Fruit fly (Drosophila melanogaster) whole organism, embryonic: ENCODE data around the gene Gale.
A peak's percentile ranks its signal among the peaks of the same experiment; 100 is the strongest.

Experiments
- B-H2 ChIP-seq: fragments of 200-800 bp; sonication (Bioruptor generic); optimal IDR thresholded peaks from 2 replicates; lab custom pipeline; 2018; ENCODE audit warnings: missing biosample characterization, mild to moderate bottlenecking, missing genetic modification characterization
- Blimp-1 ChIP-seq: fragments of 200-800 bp; sonication (Bioruptor generic); optimal IDR thresholded peaks from 3 replicates; lab custom pipeline; 2018; ENCODE audit warnings: missing biosample characterization, missing genetic modification characterization, mild to moderate bottlenecking, moderate library complexity, missing genetic modification reagents
- CG10209 ChIP-seq: fragments of 200-800 bp; sonication (Bioruptor generic); optimal IDR thresholded peaks from 3 replicates; lab custom pipeline; 2017; ENCODE audit warnings: missing biosample characterization, mild to moderate bottlenecking, missing genetic modification characterization, missing genetic modification reagents
- CG10267 ChIP-seq: fragments of 200-800 bp; sonication (Bioruptor generic); optimal IDR thresholded peaks from 2 replicates; lab custom pipeline; 2018; ENCODE audit warnings: missing biosample characterization, mild to moderate bottlenecking, missing genetic modification characterization, moderate library complexity
- CG10274 ChIP-seq: fragments of 200-800 bp; sonication (Bioruptor generic); optimal IDR thresholded peaks from 3 replicates; lab custom pipeline; 2017; ENCODE audit warnings: missing biosample characterization, mild to moderate bottlenecking, missing genetic modification characterization
- CG10979 ChIP-seq: fragments of 200-800 bp; sonication (Bioruptor generic); optimal IDR thresholded peaks from 2 replicates; lab custom pipeline; 2018; ENCODE audit warnings: missing biosample characterization, mild to moderate bottlenecking, missing genetic modification characterization, moderate library complexity
- CG12236 ChIP-seq: fragments of 200-800 bp; sonication (Bioruptor generic); optimal IDR thresholded peaks from 2 replicates; lab custom pipeline; 2016; ENCODE audit warnings: missing biosample characterization, missing genetic modification characterization
- CG14441 ChIP-seq: fragments of 200-800 bp; sonication (Bioruptor generic); IDR thresholded peaks from 2 replicates; pipeline ENCODE4 v1.3.6; 2022; ENCODE audit warnings: missing biosample characterization, missing genetic modification characterization
- CG1529 ChIP-seq: fragments of 200-800 bp; sonication (Bioruptor generic); optimal IDR thresholded peaks from 3 replicates; lab custom pipeline; 2018; ENCODE audit warnings: missing biosample characterization, missing genetic modification characterization
- CG16813 ChIP-seq: fragments of 200-800 bp; sonication (Bioruptor generic); IDR thresholded peaks from 3 replicates; pipeline ENCODE4 v1.3.6; 2022; ENCODE audit warnings: missing biosample characterization, missing genetic modification characterization; ENCODE audit not compliant: partially characterized antibody
- CG17385 ChIP-seq: fragments of 200-800 bp; sonication (Bioruptor generic); optimal IDR thresholded peaks from 3 replicates; lab custom pipeline; 2018; ENCODE audit warnings: missing biosample characterization, mild to moderate bottlenecking, missing genetic modification characterization
- CG2678 ChIP-seq: fragments of 200-800 bp; sonication (Bioruptor generic); optimal IDR thresholded peaks from 3 replicates; lab custom pipeline; 2019; ENCODE audit warnings: missing biosample characterization, mild to moderate bottlenecking, missing genetic modification characterization, moderate library complexity
- CG43689 ChIP-seq: fragments of 200-800 bp; sonication (Bioruptor generic); IDR thresholded peaks from 2 replicates; pipeline ENCODE4 v1.3.6; 2022; ENCODE audit warnings: missing biosample characterization, missing genetic modification characterization
- CG6765 ChIP-seq: fragments of 200-800 bp; sonication (Bioruptor generic); optimal IDR thresholded peaks from 3 replicates; lab custom pipeline; 2017; ENCODE audit warnings: missing biosample characterization, mild to moderate bottlenecking, missing genetic modification characterization
- CG7556 ChIP-seq: fragments of 200-800 bp; sonication (Bioruptor generic); optimal IDR thresholded peaks from 2 replicates; lab custom pipeline; 2017; ENCODE audit warnings: missing biosample characterization, mild to moderate bottlenecking, missing genetic modification characterization
- CG9609 ChIP-seq: fragments of 200-800 bp; sonication (Bioruptor generic); optimal IDR thresholded peaks from 3 replicates; lab custom pipeline; 2016; ENCODE audit warnings: missing biosample characterization, missing genetic modification characterization
- Chrac-16 ChIP-seq: fragments of 200-800 bp; sonication (Bioruptor generic); optimal IDR thresholded peaks from 3 replicates; lab custom pipeline; 2016; ENCODE audit warnings: missing biosample characterization, missing genetic modification characterization
- CoRest ChIP-seq: fragments of 200-800 bp; sonication (Bioruptor generic); optimal IDR thresholded peaks from 3 replicates; lab custom pipeline; 2018; ENCODE audit warnings: missing biosample characterization, mild to moderate bottlenecking, missing genetic modification characterization, moderate library complexity
- E2f1 ChIP-seq: fragments of 200-800 bp; sonication (Bioruptor generic); IDR thresholded peaks from 2 replicates; pipeline ENCODE4 v1.3.6; 2022; ENCODE audit warnings: missing biosample characterization, missing genetic modification characterization
- Fer1 ChIP-seq: fragments of 200-800 bp; sonication (Bioruptor generic); optimal IDR thresholded peaks from 2 replicates; lab custom pipeline; 2017; ENCODE audit warnings: missing biosample characterization, mild to moderate bottlenecking, missing genetic modification characterization
- Fer2 ChIP-seq: fragments of 200-800 bp; sonication (Bioruptor generic); optimal IDR thresholded peaks from 2 replicates; lab custom pipeline; 2018; ENCODE audit warnings: missing biosample characterization, mild to moderate bottlenecking, missing genetic modification characterization, moderate library complexity
- Gug ChIP-seq: fragments of 200-800 bp; sonication (Bioruptor generic); IDR thresholded peaks from 4 replicates; pipeline ENCODE4 v1.3.6; 2022; ENCODE audit warnings: missing biosample characterization, missing genetic modification characterization
- Hmr ChIP-seq: fragments of 200-800 bp; sonication (Bioruptor generic); optimal IDR thresholded peaks from 3 replicates; lab custom pipeline; 2017; ENCODE audit warnings: mild to moderate bottlenecking, missing biosample characterization, missing genetic modification reagents, missing genetic modification characterization
- Hmx ChIP-seq: fragments of 200-800 bp; sonication (Bioruptor generic); optimal IDR thresholded peaks from 2 replicates; lab custom pipeline; 2016; ENCODE audit warnings: missing biosample characterization, missing genetic modification characterization
- Lhr ChIP-seq: fragments of 200-800 bp; sonication (Bioruptor generic); optimal IDR thresholded peaks from 3 replicates; lab custom pipeline; 2017; ENCODE audit warnings: mild to moderate bottlenecking, missing biosample characterization, missing genetic modification reagents, missing genetic modification characterization
- Mes4 ChIP-seq: fragments of 200-800 bp; sonication (Bioruptor generic); optimal IDR thresholded peaks from 2 replicates; lab custom pipeline; 2016; ENCODE audit warnings: missing biosample characterization, missing genetic modification characterization
- Mrtf ChIP-seq: fragments of 200-800 bp; sonication (Bioruptor generic); IDR thresholded peaks from 3 replicates; pipeline ENCODE4 v1.3.6; 2022; ENCODE audit warnings: missing biosample characterization, missing genetic modification characterization
- NfI ChIP-seq: fragments of 200-800 bp; sonication (Bioruptor generic); optimal IDR thresholded peaks from 3 replicates; lab custom pipeline; 2018; ENCODE audit warnings: missing biosample characterization, mild to moderate bottlenecking, missing genetic modification characterization, moderate library complexity
- Sin3A ChIP-seq: fragments of >200 bp; optimal IDR thresholded peaks from 2 replicates; lab custom pipeline; 2018
- Sry-δ ChIP-seq: fragments of 200-800 bp; sonication (Bioruptor generic); optimal IDR thresholded peaks from 2 replicates; lab custom pipeline; 2016; ENCODE audit warnings: missing biosample characterization, missing genetic modification characterization
- Usf ChIP-seq: fragments of 200-800 bp; sonication (Bioruptor generic); optimal IDR thresholded peaks from 2 replicates; lab custom pipeline; 2017; ENCODE audit warnings: missing genotype, missing biosample characterization, missing genetic modification characterization
- ase ChIP-seq: fragments of 200-800 bp; sonication (Bioruptor generic); IDR thresholded peaks from 3 replicates; pipeline ENCODE4 v1.3.6; 2022; ENCODE audit warnings: missing biosample characterization, missing genetic modification characterization
- cato ChIP-seq: fragments of 200-800 bp; sonication (Bioruptor generic); optimal IDR thresholded peaks from 2 replicates; lab custom pipeline; 2016; ENCODE audit warnings: missing biosample characterization, missing genetic modification characterization, borderline replicate concordance
- disco-r ChIP-seq: fragments of 200-800 bp; sonication (Bioruptor generic); optimal IDR thresholded peaks from 2 replicates; lab custom pipeline; 2016; ENCODE audit warnings: missing biosample characterization, missing genetic modification characterization
- eve ChIP-seq, 2 experiments: fragments of >200 bp; optimal IDR thresholded peaks; 2 replicates each; lab custom pipeline; 2017; ENCODE audit warnings: missing biosample characterization in 2 of 2, missing genetic modification characterization in 2 of 2
- gem ChIP-seq: fragments of 200-800 bp; sonication (Bioruptor generic); optimal IDR thresholded peaks from 2 replicates; lab custom pipeline; 2019; ENCODE audit warnings: missing biosample characterization, mild to moderate bottlenecking, missing genetic modification characterization, moderate library complexity
- gt ChIP-seq: fragments of 200-800 bp; sonication (Bioruptor generic); IDR thresholded peaks from 2 replicates; pipeline ENCODE4 v1.3.6; 2022; ENCODE audit warnings: missing biosample characterization, missing genetic modification characterization
- inv ChIP-seq: fragments of 200-800 bp; sonication (Bioruptor generic); IDR thresholded peaks from 2 replicates; pipeline ENCODE4 v1.3.6; 2022; ENCODE audit warnings: missing biosample characterization, missing genetic modification characterization; ENCODE audit not compliant: partially characterized antibody
- jigr1 ChIP-seq: fragments of 200-800 bp; sonication (Bioruptor generic); IDR thresholded peaks from 3 replicates; pipeline ENCODE4 v1.3.6; 2022; ENCODE audit warnings: missing biosample characterization, missing genetic modification characterization
- kah ChIP-seq: fragments of 200-800 bp; sonication (Bioruptor generic); optimal IDR thresholded peaks from 2 replicates; lab custom pipeline; 2018; ENCODE audit warnings: missing biosample characterization, mild to moderate bottlenecking, missing genetic modification characterization
- luna ChIP-seq: fragments of 200-800 bp; sonication (Bioruptor generic); optimal IDR thresholded peaks from 2 replicates; lab custom pipeline; 2016; ENCODE audit warnings: missing biosample characterization, missing genetic modification characterization
- nerfin-1 ChIP-seq: fragments of 200-800 bp; sonication (Bioruptor generic); optimal IDR thresholded peaks from 3 replicates; lab custom pipeline; 2019; ENCODE audit warnings: missing biosample characterization, mild to moderate bottlenecking, missing genetic modification characterization, moderate library complexity
- so ChIP-seq: fragments of 200-800 bp; sonication (Bioruptor generic); IDR thresholded peaks from 3 replicates; pipeline ENCODE4 v1.3.6; 2022; ENCODE audit warnings: missing biosample characterization, missing genetic modification characterization
- sug ChIP-seq: fragments of 200-800 bp; optimal IDR thresholded peaks from 2 replicates; lab custom pipeline; 2019; ENCODE audit warnings: missing biosample characterization, mild to moderate bottlenecking, missing genetic modification characterization, moderate library complexity
- tin ChIP-seq: fragments of 200-800 bp; sonication (Bioruptor generic); optimal IDR thresholded peaks from 3 replicates; lab custom pipeline; 2016; ENCODE audit warnings: missing biosample characterization, missing genetic modification characterization
- trh ChIP-seq: fragments of 200-800 bp; sonication (Bioruptor generic); optimal IDR thresholded peaks from 2 replicates; lab custom pipeline; 2016; ENCODE audit warnings: missing biosample characterization, missing genetic modification characterization
- unpg ChIP-seq: fragments of 200-800 bp; sonication (Bioruptor generic); optimal IDR thresholded peaks from 3 replicates; lab custom pipeline; 2018; ENCODE audit warnings: missing biosample characterization, mild to moderate bottlenecking, missing genetic modification characterization, moderate library complexity
- vvl ChIP-seq: fragments of 200-800 bp; sonication (Bioruptor generic); IDR thresholded peaks from 2 replicates; pipeline ENCODE4 v1.3.6; 2022; ENCODE audit warnings: missing biosample characterization, missing genetic modification characterization
- z ChIP-seq: fragments of 200-800 bp; sonication (Bioruptor generic); IDR thresholded peaks from 3 replicates; pipeline ENCODE4 v1.3.6; 2022; ENCODE audit warnings: missing biosample characterization, missing genetic modification characterization
- zen ChIP-seq: fragments of 200-800 bp; sonication (Bioruptor generic); optimal IDR thresholded peaks from 3 replicates; lab custom pipeline; 2018; ENCODE audit warnings: missing biosample characterization, mild to moderate bottlenecking, missing genetic modification characterization, moderate library complexity

Gale gene

dm6 chr3L:654019-654418 lies 5.7 kb downstream of the Gale start, which contains the start of the genes MED30 and Rev1 (continued):
- TF ChIP-seq B-H2 (GFP tag; lab: Kevin White, UChicago) (no peak), jigr1 (GFP tag; lab: Robert Waterston, UW) (0 out of 3 replicates have a peak, but pooled peaks have one; percentile 6), E2f1 (peak; percentile 84), CG12236 (GFP tag; lab: Kevin White, UChicago) (peak; percentile 87), CG17385 (GFP tag; lab: Kevin White, UChicago) (peak; percentile 88), CG16813 (GFP tag; lab: Robert Waterston, UW) (peak; percentile 56; the same call in 2 of the 3 replicates), CG43689 (GFP tag; lab: Robert Waterston, UW) (no peak; the same call in 1 of the 2 replicates), CG2678 (tag; lab: Kevin White, UChicago) (peak; percentile 93), ase (GFP tag; lab: Robert Waterston, UW) (peak; percentile 89), so (GFP tag; lab: Robert Waterston, UW) (peak; percentile 88; the same call in 2 of the 3 replicates), cato (peak; percentile 89), CG10274 (GFP tag; lab: Kevin White, UChicago) (peak; percentile 59), nerfin-1 (tag; lab: Kevin White, UChicago) (peak; percentile 89), sug (tag; lab: Kevin White, UChicago) (peak; percentile 92), CG14441 (GFP tag; lab: Robert Waterston, UW) (peak; percentile 91), Fer1 (GFP tag; lab: Kevin White, UChicago) (peak; percentile 95), Sry-δ (peak; percentile 80), Hmx (GFP tag; lab: Kevin White, UChicago) (peak; percentile 90), luna (GFP tag; lab: Kevin White, UChicago) (peak; percentile 91), Lhr (GFP tag; lab: Kevin White, UChicago) (peak; percentile 77), tin (peak; percentile 95), Fer2 (tag; lab: Kevin White, UChicago) (peak; percentile 94), z (no peak), gem (peak; percentile 96), Gug (GFP tag; lab: Robert Waterston, UW) (peak; percentile 95), CG7556 (GFP tag; lab: Kevin White, UChicago) (peak; percentile 89), Chrac-16 (peak; percentile 95), NfI (peak; percentile 94), CG10979 (tag; lab: Kevin White, UChicago) (peak; percentile 85), CoRest (peak; percentile 92), CG9609 (peak; percentile 96), unpg (GFP tag; lab: Kevin White, UChicago) (peak; percentile 94), Sin3A (lab: Kevin White, UChicago) (peak; percentile 68), disco-r (GFP tag; lab: Kevin White, UChicago) (peak; percentile 86), kah (GFP tag; lab: Kevin White, UChicago) (peak; percentile 66), eve (GFP tag; optimal IDR thresholded peaks at IDR 0.05; lab: Kevin White, UChicago) (no peak), inv (0 out of 2 replicates have a peak, but pooled peaks have one; percentile 15), CG6765 (GFP tag; lab: Kevin White, UChicago) (peak; percentile 86), Hmr (GFP tag; lab: Kevin White, UChicago) (peak; percentile 96), CG10209 (peak; percentile 92), Mes4 (GFP tag; lab: Kevin White, UChicago) (peak; percentile 87), CG10267 (tag; lab: Kevin White, UChicago) (peak; percentile 99), gt (GFP tag; lab: Robert Waterston, UW) (no peak; the same call in 1 of the 2 replicates), vvl (peak; percentile 83), trh (GFP tag; lab: Kevin White, UChicago) (peak; percentile 82), zen (tag; lab: Kevin White, UChicago) (peak; percentile 89), Mrtf (GFP tag; lab: Robert Waterston, UW) (peak; percentile 87), Blimp-1 (GFP tag; lab: Kevin White, UChicago) (peak; percentile 87), Usf (peak; percentile 73), CG1529 (peak; percentile 84)
